Fruit fly (Drosophila melanogaster) whole organism, embryonic: ENCODE measurements around the gene Scm.

Experiments
- CG10274 ChIP-seq: fragments of 200-800 bp; sonication (Bioruptor generic); optimal IDR thresholded peaks from 3 replicates; lab custom pipeline; 2017; ENCODE audit warnings: missing biosample characterization, mild to moderate bottlenecking, missing genetic modification characterization
- CG10462 ChIP-seq: fragments of 200-800 bp; sonication (Bioruptor generic); optimal IDR thresholded peaks from 2 replicates; lab custom pipeline; 2016; ENCODE audit warnings: missing biosample characterization, missing genetic modification characterization
- CG11093 ChIP-seq: fragments of 200-800 bp; sonication (Bioruptor generic); IDR thresholded peaks from 3 replicates; pipeline ENCODE4 v1.3.6; 2022; ENCODE audit warnings: missing biosample characterization, missing genetic modification characterization
- CG11247 ChIP-seq: fragments of 200-800 bp; sonication (Bioruptor generic); IDR thresholded peaks from 2 replicates; pipeline ENCODE4 v1.3.6; 2022; ENCODE audit warnings: missing biosample characterization, missing genetic modification characterization
- CG12104 ChIP-seq: fragments of 200-800 bp; sonication (Bioruptor generic); optimal IDR thresholded peaks from 3 replicates; lab custom pipeline; 2016; ENCODE audit warnings: missing biosample characterization, missing genetic modification characterization
- CG12155 ChIP-seq: fragments of 200-800 bp; sonication (Bioruptor generic); optimal IDR thresholded peaks from 3 replicates; lab custom pipeline; 2016; ENCODE audit warnings: missing biosample characterization, missing genetic modification characterization
- CG12391 ChIP-seq: fragments of 200-800 bp; sonication (Bioruptor generic); optimal IDR thresholded peaks from 3 replicates; lab custom pipeline; 2018; ENCODE audit warnings: missing biosample characterization, mild to moderate bottlenecking, missing genetic modification characterization, moderate library complexity
- CG12942 ChIP-seq: fragments of 200-800 bp; sonication (Bioruptor generic); optimal IDR thresholded peaks from 3 replicates; lab custom pipeline; 2016; ENCODE audit warnings: missing biosample characterization, missing genetic modification characterization
- CG14441 ChIP-seq: fragments of 200-800 bp; sonication (Bioruptor generic); IDR thresholded peaks from 2 replicates; pipeline ENCODE4 v1.3.6; 2022; ENCODE audit warnings: missing biosample characterization, missing genetic modification characterization
- CG15601 ChIP-seq: fragments of 200-800 bp; sonication (Bioruptor generic); optimal IDR thresholded peaks from 3 replicates; lab custom pipeline; 2019; ENCODE audit warnings: missing biosample characterization, mild to moderate bottlenecking, missing genetic modification characterization, moderate library complexity
- CG16813 ChIP-seq: fragments of 200-800 bp; sonication (Bioruptor generic); IDR thresholded peaks from 3 replicates; pipeline ENCODE4 v1.3.6; 2022; ENCODE audit warnings: missing biosample characterization, missing genetic modification characterization; ENCODE audit not compliant: partially characterized antibody
- CG1832 ChIP-seq: fragments of 200-800 bp; sonication (Bioruptor generic); optimal IDR thresholded peaks from 2 replicates; lab custom pipeline; 2017; ENCODE audit warnings: missing biosample characterization, mild to moderate bottlenecking, missing genetic modification characterization, inconsistent platforms
- CG2129 ChIP-seq: fragments of 200-800 bp; sonication (Bioruptor generic); IDR thresholded peaks from 2 replicates; pipeline ENCODE4 v1.3.6; 2022; ENCODE audit warnings: missing biosample characterization, missing genetic modification characterization; ENCODE audit not compliant: partially characterized antibody
- CG30403 ChIP-seq: fragments of 200-800 bp; sonication (Bioruptor generic); optimal IDR thresholded peaks from 3 replicates; lab custom pipeline; 2016; ENCODE audit warnings: missing biosample characterization, missing genetic modification characterization
- CG33557 ChIP-seq: fragments of 200-800 bp; sonication (Bioruptor generic); optimal IDR thresholded peaks from 2 replicates; lab custom pipeline; 2019; ENCODE audit warnings: missing biosample characterization, mild to moderate bottlenecking, missing genetic modification characterization, moderate library complexity
- CG3995 ChIP-seq: fragments of 200-800 bp; sonication (Bioruptor generic); optimal IDR thresholded peaks from 3 replicates; lab custom pipeline; 2016; ENCODE audit warnings: missing biosample characterization, missing genetic modification characterization
- CG7357 ChIP-seq: fragments of 200-800 bp; sonication (Bioruptor generic); IDR thresholded peaks from 3 replicates; pipeline ENCODE4 v1.3.6; 2022; ENCODE audit warnings: missing biosample characterization, missing genetic modification characterization
- CG8089 ChIP-seq: fragments of 200-800 bp; sonication (Bioruptor generic); optimal IDR thresholded peaks from 3 replicates; lab custom pipeline; 2016; ENCODE audit warnings: missing biosample characterization, missing genetic modification characterization
- D19A ChIP-seq: fragments of 200-800 bp; optimal IDR thresholded peaks from 3 replicates; lab custom pipeline; 2019; ENCODE audit warnings: missing biosample characterization, mild to moderate bottlenecking, missing genetic modification characterization, moderate library complexity
- HLH54F ChIP-seq: fragments of 200-800 bp; sonication (Bioruptor generic); optimal IDR thresholded peaks from 3 replicates; lab custom pipeline; 2016; ENCODE audit warnings: missing biosample characterization, missing genetic modification characterization
- Mrtf ChIP-seq: fragments of 200-800 bp; sonication (Bioruptor generic); IDR thresholded peaks from 3 replicates; pipeline ENCODE4 v1.3.6; 2022; ENCODE audit warnings: missing biosample characterization, missing genetic modification characterization
- NFAT ChIP-seq: fragments of 200-800 bp; sonication (Bioruptor generic); IDR thresholded peaks from 2 replicates; pipeline ENCODE4 v1.3.6; 2022; ENCODE audit warnings: missing biosample characterization, missing genetic modification characterization
- Nf-YB ChIP-seq: fragments of 200-800 bp; sonication (Bioruptor generic); optimal IDR thresholded peaks from 3 replicates; lab custom pipeline; 2019; ENCODE audit warnings: missing biosample characterization, mild to moderate bottlenecking, missing genetic modification characterization, moderate library complexity
- Oaz ChIP-seq: fragments of 200-800 bp; sonication (Bioruptor generic); IDR thresholded peaks from 2 replicates; pipeline ENCODE4 v1.3.6; 2022; ENCODE audit warnings: missing biosample characterization, missing genetic modification characterization
- PHDP ChIP-seq: fragments of 200-800 bp; sonication (Bioruptor generic); optimal IDR thresholded peaks from 3 replicates; lab custom pipeline; 2018; ENCODE audit warnings: missing biosample characterization, mild to moderate bottlenecking, missing genetic modification characterization, moderate library complexity
- Pdp1 ChIP-seq, 2 experiments: fragments of 200-800 bp; sonication (Bioruptor generic); optimal IDR thresholded peaks; 3 replicates each; lab custom pipeline; 2016; ENCODE audit warnings: missing biosample characterization in 2 of 2, missing genetic modification characterization in 2 of 2, mild to moderate bottlenecking in 1 of 2, moderate library complexity in 1 of 2
- Ptx1 ChIP-seq: fragments of 200-800 bp; sonication (Bioruptor generic); IDR thresholded peaks from 2 replicates; pipeline ENCODE4 v1.3.6; 2022; ENCODE audit warnings: missing biosample characterization, missing genetic modification characterization
- Rfx ChIP-seq: fragments of 200-800 bp; sonication (Bioruptor generic); IDR thresholded peaks from 2 replicates; pipeline ENCODE4 v1.3.6; 2022; ENCODE audit warnings: missing biosample characterization, missing genetic modification characterization
- Sry-δ ChIP-seq: fragments of 200-800 bp; sonication (Bioruptor generic); optimal IDR thresholded peaks from 2 replicates; lab custom pipeline; 2016; ENCODE audit warnings: missing biosample characterization, missing genetic modification characterization
- Ssrp ChIP-seq: fragments of 200-800 bp; sonication (Bioruptor generic); optimal IDR thresholded peaks from 2 replicates; lab custom pipeline; 2018; ENCODE audit warnings: missing biosample characterization, mild to moderate bottlenecking, missing genetic modification characterization, moderate library complexity
- ash1 ChIP-seq: fragments of 200-800 bp; sonication (Bioruptor generic); optimal IDR thresholded peaks from 2 replicates; lab custom pipeline; 2018; ENCODE audit warnings: missing biosample characterization, mild to moderate bottlenecking, missing genetic modification characterization
- bigmax ChIP-seq: fragments of 200-800 bp; sonication (Bioruptor generic); optimal IDR thresholded peaks from 2 replicates; lab custom pipeline; 2018; ENCODE audit warnings: missing biosample characterization, mild to moderate bottlenecking, missing genetic modification characterization
- btn ChIP-seq: fragments of 200-800 bp; sonication (Bioruptor generic); optimal IDR thresholded peaks from 2 replicates; lab custom pipeline; 2016; ENCODE audit warnings: missing biosample characterization, missing genetic modification characterization
- eve ChIP-seq, 2 experiments: fragments of >200 bp; optimal IDR thresholded peaks; 2 replicates each; lab custom pipeline; 2017; ENCODE audit warnings: missing biosample characterization in 2 of 2, missing genetic modification characterization in 2 of 2
- fd96Cb ChIP-seq: fragments of 200-800 bp; sonication (Bioruptor generic); optimal IDR thresholded peaks from 2 replicates; lab custom pipeline; 2018; ENCODE audit warnings: missing biosample characterization, mild to moderate bottlenecking, missing genetic modification characterization, moderate library complexity
- hbn ChIP-seq: fragments of 200-800 bp; sonication (Bioruptor generic); IDR thresholded peaks from 2 replicates; pipeline ENCODE4 v1.3.6; 2022; ENCODE audit warnings: missing biosample characterization, missing genetic modification characterization; ENCODE audit not compliant: partially characterized antibody
- ken ChIP-seq: fragments of 200-800 bp; sonication (Bioruptor generic); IDR thresholded peaks from 3 replicates; pipeline ENCODE4 v1.3.6; 2022; ENCODE audit warnings: missing biosample characterization, missing genetic modification characterization
- klu ChIP-seq: fragments of 200-800 bp; sonication (Bioruptor generic); IDR thresholded peaks from 2 replicates; pipeline ENCODE4 v1.3.6; 2022; ENCODE audit warnings: missing biosample characterization, missing genetic modification characterization
- nerfin-1 ChIP-seq: fragments of 200-800 bp; sonication (Bioruptor generic); optimal IDR thresholded peaks from 3 replicates; lab custom pipeline; 2019; ENCODE audit warnings: missing biosample characterization, mild to moderate bottlenecking, missing genetic modification characterization, moderate library complexity
- odd ChIP-seq: fragments of 200-800 bp; sonication (Bioruptor generic); optimal IDR thresholded peaks from 2 replicates; lab custom pipeline; 2017; ENCODE audit warnings: missing biosample characterization, mild to moderate bottlenecking, missing genetic modification characterization
- peb ChIP-seq: fragments of 200-800 bp; sonication (Bioruptor generic); IDR thresholded peaks from 2 replicates; pipeline ENCODE4 v1.3.6; 2022; ENCODE audit warnings: missing biosample characterization, missing genetic modification characterization
- pros ChIP-seq: fragments of 200-800 bp; sonication (Bioruptor generic); optimal IDR thresholded peaks from 3 replicates; lab custom pipeline; 2019; ENCODE audit warnings: missing biosample characterization, mild to moderate bottlenecking, missing genetic modification characterization, moderate library complexity
- pzg ChIP-seq: fragments of 200-800 bp; sonication (Bioruptor generic); optimal IDR thresholded peaks from 3 replicates; lab custom pipeline; 2018; ENCODE audit warnings: missing biosample characterization, mild to moderate bottlenecking, missing genetic modification characterization, moderate library complexity
- ranshi ChIP-seq: fragments of 200-800 bp; sonication (Bioruptor generic); IDR thresholded peaks from 2 replicates; pipeline ENCODE4 v1.3.6; 2022; ENCODE audit warnings: missing biosample characterization, missing genetic modification characterization
- rib ChIP-seq: fragments of 200-800 bp; sonication (Bioruptor generic); IDR thresholded peaks from 2 replicates; pipeline ENCODE4 v1.3.6; 2022; ENCODE audit warnings: missing biosample characterization, missing genetic modification characterization
- sens ChIP-seq: fragments of 200-800 bp; sonication (Bioruptor generic); peaks from one replicate; lab custom pipeline; 2016; ENCODE audit warnings: missing biosample characterization, missing genetic modification characterization
- sug ChIP-seq: fragments of 200-800 bp; optimal IDR thresholded peaks from 2 replicates; lab custom pipeline; 2019; ENCODE audit warnings: missing biosample characterization, mild to moderate bottlenecking, missing genetic modification characterization, moderate library complexity
- toy ChIP-seq: fragments of 200-800 bp; sonication (Bioruptor generic); IDR thresholded peaks from 2 replicates; pipeline ENCODE4 v1.3.6; 2022; ENCODE audit warnings: missing biosample characterization, missing genetic modification characterization
- wdn ChIP-seq: fragments of 200-800 bp; sonication (Bioruptor generic); IDR thresholded peaks from 2 replicates; pipeline ENCODE4 v1.3.6; 2022; ENCODE audit warnings: missing biosample characterization, missing genetic modification characterization
- wek ChIP-seq: fragments of 200-800 bp; sonication (Bioruptor generic); optimal IDR thresholded peaks from 3 replicates; lab custom pipeline; 2018; ENCODE audit warnings: missing biosample characterization, mild to moderate bottlenecking, missing genetic modification characterization, moderate library complexity

Gene Scm

dm6 chr3R:9613124-9613523, 24.3 kb downstream of the Scm start (continued):
- TF ChIP-seq CG30403 (GFP tag; lab: Kevin White, UChicago): peak; percentile 72
- TF ChIP-seq D19A (tag; lab: Kevin White, UChicago): no peak
- no peak for TF ChIP-seq peb (GFP tag; lab: Robert Waterston, UW)
- no peak for TF ChIP-seq NFAT (GFP tag; lab: Robert Waterston, UW)
- TF ChIP-seq CG12155 (GFP tag; lab: Kevin White, UChicago): peak; percentile 22
- peak; percentile 71 for TF ChIP-seq PHDP
- peak; percentile 24 for TF ChIP-seq CG12942 (GFP tag; lab: Kevin White, UChicago)
- TF ChIP-seq eve (GFP tag; optimal IDR thresholded peaks at IDR 0.05; lab: Kevin White, UChicago): peak in 1 of 2 experiments; percentile 56
- TF ChIP-seq CG12391 (tag; lab: Kevin White, UChicago): peak; percentile 64
- TF ChIP-seq CG12104: no peak
- no peak for TF ChIP-seq hbn (GFP tag; lab: Robert Waterston, UW)
- TF ChIP-seq rib: no peak
- no peak for TF ChIP-seq pros
- 0 out of 3 replicates have a peak, but pooled peaks have one; percentile 47 for TF ChIP-seq CG7357 (GFP tag; lab: Robert Waterston, UW)
- TF ChIP-seq CG11093 (GFP tag; lab: Robert Waterston, UW): no peak
- 0 out of 2 replicates have a peak, but pooled peaks have one; percentile 34 for TF ChIP-seq CG11247 (GFP tag; lab: Robert Waterston, UW)
- no peak; the same call in 2 of the 3 replicates for TF ChIP-seq Mrtf (GFP tag; lab: Robert Waterston, UW)
- peak; percentile 14 for TF ChIP-seq CG10274 (GFP tag; lab: Kevin White, UChicago)
- TF ChIP-seq klu (GFP tag; lab: Robert Waterston, UW): 0 out of 2 replicates have a peak, but pooled peaks have one; percentile 33
- TF ChIP-seq ken (GFP tag; lab: Robert Waterston, UW): 0 out of 3 replicates have a peak, but pooled peaks have one; percentile 5
- TF ChIP-seq Nf-YB (GFP tag; lab: Kevin White, UChicago): peak; percentile 9
- no peak for TF ChIP-seq bigmax
- peak; percentile 36 for TF ChIP-seq CG8089
- no peak for TF ChIP-seq CG3995 (GFP tag; lab: Kevin White, UChicago)
- TF ChIP-seq sens: peak; percentile 95
- TF ChIP-seq Rfx: peak; percentile 70
- TF ChIP-seq fd96Cb (tag; lab: Kevin White, UChicago): peak; percentile 66
- TF ChIP-seq Ssrp (tag; lab: Kevin White, UChicago): peak; percentile 16
- TF ChIP-seq CG1832 (GFP tag; lab: Kevin White, UChicago): no peak
- TF ChIP-seq pzg (GFP tag; lab: Kevin White, UChicago): no peak
- TF ChIP-seq toy (GFP tag; lab: Robert Waterston, UW): no peak
- TF ChIP-seq Sry-δ (GFP tag; lab: Kevin White, UChicago): peak; percentile 42
- TF ChIP-seq CG10462: no peak
- TF ChIP-seq Pdp1 (GFP tag; optimal IDR thresholded peaks at IDR 0.05; lab: Kevin White, UChicago): peak; percentile 52 to 54
- peak; percentile 68; the same call in 1 of the 2 replicates for TF ChIP-seq ranshi
- no peak for TF ChIP-seq CG15601 (tag; lab: Kevin White, UChicago)
- no peak for TF ChIP-seq wek (GFP tag; lab: Kevin White, UChicago)
- peak; percentile 13 for TF ChIP-seq nerfin-1 (tag; lab: Kevin White, UChicago)
- no peak for TF ChIP-seq CG16813 (GFP tag; lab: Robert Waterston, UW)
- TF ChIP-seq ash1 (GFP tag; lab: Kevin White, UChicago): no peak
- TF ChIP-seq HLH54F (GFP tag; lab: Kevin White, UChicago): peak; percentile 46
- TF ChIP-seq odd (GFP tag; lab: Kevin White, UChicago): no peak
- TF ChIP-seq CG33557 (GFP tag; lab: Kevin White, UChicago): no peak
- TF ChIP-seq wdn (GFP tag; lab: Robert Waterston, UW): no peak
- no peak for TF ChIP-seq Oaz
- TF ChIP-seq btn (GFP tag; lab: Kevin White, UChicago): no peak
- TF ChIP-seq CG2129 (GFP tag; lab: Robert Waterston, UW): no peak
- TF ChIP-seq Ptx1: peak; percentile 70
- no peak for TF ChIP-seq sug (tag; lab: Kevin White, UChicago)
- TF ChIP-seq CG14441 (GFP tag; lab: Robert Waterston, UW): peak; percentile 66
